Worm (Caenorhabditis elegans): ENCODE results near the gene sre-56.
"Not testable (repeated sequence)": the region's sequence is repeated elsewhere in the genome, so short reads cannot be mapped to it uniquely, and the experiment has no call there.

Gene sre-56

ce11 chrII:12324159-12324558 lies at the start of gene sre-56:
Gene sre-56, plus strand, starts transcription at chrII:12324459.
- TF ChIP-seq unc-62 (GFP tag; optimal IDR thresholded peaks at IDR 0.05): no peak

ce11 chrII:12274944-12275343 lies 49.3 kb upstream of the sre-56 start, which contains the start of gene Y57A10A.27:
Gene Y57A10A.27, minus strand, starts transcription at chrII:12275044.
- TF ChIP-seq unc-62 (GFP tag; optimal IDR thresholded peaks at IDR 0.05): no peak

ce11 chrII:12278602-12279001 lies 45.7 kb upstream of the sre-56 start:
- TF ChIP-seq unc-62 (GFP tag; optimal IDR thresholded peaks at IDR 0.05): no peak

ce11 chrII:12279259-12279658 lies 45.0 kb upstream of the sre-56 start, which contains the start of the genes tric-1B.2 and Y57A10A.29:
Gene tric-1B.2, minus strand, starts transcription at chrII:12279387.
Gene Y57A10A.29, plus strand, starts transcription at chrII:12279561.
- TF ChIP-seq unc-62 (GFP tag; optimal IDR thresholded peaks at IDR 0.05): no peak

ce11 chrII:12280360-12280759 lies 43.9 kb upstream of the sre-56 start, which contains the start of gene ife-5:
Gene ife-5, plus strand, starts transcription at chrII:12280660.
- no peak for TF ChIP-seq unc-62 (GFP tag; optimal IDR thresholded peaks at IDR 0.05)

ce11 chrII:12284045-12284444 lies 40.2 kb upstream of the sre-56 start:
- TF ChIP-seq unc-62 (GFP tag; optimal IDR thresholded peaks at IDR 0.05): no peak

ce11 chrII:12289085-12289484 lies 35.2 kb upstream of the sre-56 start, which contains the start of gene Y57A10A.31:
Gene Y57A10A.31, plus strand, starts transcription at chrII:12289385.
- TF ChIP-seq unc-62 (GFP tag; optimal IDR thresholded peaks at IDR 0.05): no peak

ce11 chrII:12296591-12296990 lies 27.7 kb upstream of the sre-56 start:
- TF ChIP-seq unc-62 (GFP tag; optimal IDR thresholded peaks at IDR 0.05): no peak

ce11 chrII:12300680-12301079 lies 23.6 kb upstream of the sre-56 start:
- TF ChIP-seq unc-62 (GFP tag; optimal IDR thresholded peaks at IDR 0.05): no peak

- TF ChIP-seq unc-62 (GFP tag; optimal IDR thresholded peaks at IDR 0.05): no peak
Observed at ce11 chrII:12301233-12301632, 23.0 kb upstream of the sre-56 start.

ce11 chrII:12302354-12302753 lies 21.9 kb upstream of the sre-56 start, which contains the start of gene C50E10.1:
Gene C50E10.1, minus strand, starts transcription at chrII:12302454.
- TF ChIP-seq unc-62 (GFP tag; optimal IDR thresholded peaks at IDR 0.05): no peak

ce11 chrII:12303142-12303541 lies 21.1 kb upstream of the sre-56 start, which contains the start of gene sre-50:
Gene sre-50, plus strand, starts transcription at chrII:12303525.
- no peak for TF ChIP-seq unc-62 (GFP tag; optimal IDR thresholded peaks at IDR 0.05)

- TF ChIP-seq unc-62 (GFP tag; optimal IDR thresholded peaks at IDR 0.05): no peak
Observed at ce11 chrII:12309614-12310013, 14.6 kb upstream of the sre-56 start, which contains the start of gene C50E10.2. Gene C50E10.2, minus strand, starts transcription at chrII:12309714.

- TF ChIP-seq unc-62 (GFP tag; optimal IDR thresholded peaks at IDR 0.05): no peak
Observed at ce11 chrII:12311560-12311959, 12.7 kb upstream of the sre-56 start, which contains the start of gene sre-51. Gene sre-51, plus strand, starts transcription at chrII:12311860.

ce11 chrII:12318541-12318940 lies 5.7 kb upstream of the sre-56 start, which contains the start of gene sre-49:
Gene sre-49, plus strand, starts transcription at chrII:12318841.
- TF ChIP-seq unc-62 (GFP tag; optimal IDR thresholded peaks at IDR 0.05): not testable (repeated sequence)

- TF ChIP-seq unc-62 (GFP tag; optimal IDR thresholded peaks at IDR 0.05): no peak
Observed at ce11 chrII:12323305-12323704, 954 bp upstream of the sre-56 start, which contains the start of gene sre-53. Gene sre-53, minus strand, starts transcription at chrII:12323405.

- TF ChIP-seq unc-62 (GFP tag; optimal IDR thresholded peaks at IDR 0.05): no peak
Observed at ce11 chrII:12328994-12329393, 4.7 kb downstream of the sre-56 start, which contains the start of gene sre-55. Gene sre-55, plus strand, starts transcription at chrII:12329294.

All from whole organism, dauer.